Fruit fly (Drosophila melanogaster) whole organism, embryonic: ENCODE results near the gene MED27.

Source experiments
- Awh ChIP-seq: fragments of 200-800 bp; sonication (Bioruptor generic); IDR thresholded peaks from 2 replicates; pipeline ENCODE4, ENCODE4 v1.3.6; 2022; ENCODE audit warnings: missing biosample characterization, missing genetic modification characterization
- Bteb2 ChIP-seq: fragments of 200-800 bp; sonication (Bioruptor generic); optimal IDR thresholded peaks from 2 replicates; lab custom pipeline; 2016; ENCODE audit warnings: missing biosample characterization, missing genetic modification characterization
- CG10654 ChIP-seq: fragments of 200-800 bp; sonication (Bioruptor generic); optimal IDR thresholded peaks from 2 replicates; lab custom pipeline; 2016; ENCODE audit warnings: missing biosample characterization, missing genetic modification characterization
- CG11085 ChIP-seq: fragments of 200-800 bp; sonication (Bioruptor generic); IDR thresholded peaks from 2 replicates; pipeline ENCODE4 v1.3.6; 2022; ENCODE audit warnings: missing biosample characterization, missing genetic modification characterization
- CG14710 ChIP-seq: fragments of 200-800 bp; sonication (Bioruptor generic); optimal IDR thresholded peaks from 3 replicates; lab custom pipeline; 2019; ENCODE audit warnings: missing biosample characterization, mild to moderate bottlenecking, missing genetic modification characterization, moderate library complexity
- CG15011 ChIP-seq: fragments of 200-800 bp; sonication (Bioruptor generic); optimal IDR thresholded peaks from 3 replicates; lab custom pipeline; 2018; ENCODE audit warnings: missing biosample characterization, mild to moderate bottlenecking, missing genetic modification characterization
- CG15073 ChIP-seq: fragments of 200-800 bp; sonication (Bioruptor generic); optimal IDR thresholded peaks from 2 replicates; lab custom pipeline; 2016; ENCODE audit warnings: missing biosample characterization, missing genetic modification characterization
- CG17802 ChIP-seq: fragments of 200-800 bp; sonication (Bioruptor generic); optimal IDR thresholded peaks from 2 replicates; lab custom pipeline; 2018; ENCODE audit warnings: missing biosample characterization, mild to moderate bottlenecking, missing genetic modification characterization, moderate library complexity
- CG31365 ChIP-seq: fragments of 200-800 bp; sonication (Bioruptor generic); optimal IDR thresholded peaks from 2 replicates; lab custom pipeline; 2018; ENCODE audit warnings: missing biosample characterization, mild to moderate bottlenecking, missing genetic modification characterization
- CG4360 ChIP-seq: fragments of 200-800 bp; sonication (Bioruptor generic); IDR thresholded peaks from 2 replicates; pipeline ENCODE4 v1.3.6; 2022; ENCODE audit warnings: missing biosample characterization, missing genetic modification characterization
- CG6272 ChIP-seq: fragments of 200-800 bp; sonication (Bioruptor generic); IDR thresholded peaks from 2 replicates; pipeline ENCODE4 v1.3.6; 2022; ENCODE audit warnings: missing biosample characterization, missing genetic modification characterization
- CG9215 ChIP-seq: fragments of 200-800 bp; sonication (Bioruptor generic); IDR thresholded peaks from 2 replicates; pipeline ENCODE4 v1.3.6; 2022; ENCODE audit warnings: missing biosample characterization, missing genetic modification characterization
- Camta ChIP-seq: fragments of 200-800 bp; sonication (Bioruptor generic); optimal IDR thresholded peaks from 2 replicates; lab custom pipeline; 2016; ENCODE audit warnings: missing biosample characterization, missing genetic modification characterization
- Chrac-16 ChIP-seq: fragments of 200-800 bp; sonication (Bioruptor generic); optimal IDR thresholded peaks from 3 replicates; lab custom pipeline; 2016; ENCODE audit warnings: missing biosample characterization, missing genetic modification characterization
- D19A ChIP-seq: fragments of 200-800 bp; optimal IDR thresholded peaks from 3 replicates; lab custom pipeline; 2019; ENCODE audit warnings: missing biosample characterization, mild to moderate bottlenecking, missing genetic modification characterization, moderate library complexity
- Dad ChIP-seq: fragments of 200-800 bp; sonication (Bioruptor generic); optimal IDR thresholded peaks from 3 replicates; lab custom pipeline; 2016; ENCODE audit warnings: missing biosample characterization, missing genetic modification characterization
- Dfd ChIP-seq, 2 experiments: fragments of >200 bp; optimal IDR thresholded peaks; 2 replicates each; lab custom pipeline; 2017; ENCODE audit warnings: missing biosample characterization in 2 of 2, missing genetic modification characterization in 2 of 2
- ERR ChIP-seq: fragments of 200-800 bp; sonication (Bioruptor generic); optimal IDR thresholded peaks from 2 replicates; lab custom pipeline; 2016; ENCODE audit warnings: missing biosample characterization, missing genetic modification characterization
- Fer3 ChIP-seq: fragments of 200-800 bp; sonication (Bioruptor generic); optimal IDR thresholded peaks from 2 replicates; lab custom pipeline; 2018; ENCODE audit warnings: missing biosample characterization, mild to moderate bottlenecking, missing genetic modification characterization, moderate library complexity
- Gug ChIP-seq: fragments of 200-800 bp; sonication (Bioruptor generic); IDR thresholded peaks from 4 replicates; pipeline ENCODE4 v1.3.6; 2022; ENCODE audit warnings: missing biosample characterization, missing genetic modification characterization
- MBD-R2 ChIP-seq: fragments of 200-800 bp; sonication (Bioruptor generic); IDR thresholded peaks from 2 replicates; pipeline ENCODE4 v1.3.6; 2022; ENCODE audit warnings: missing biosample characterization, missing genetic modification characterization
- Max ChIP-seq: fragments of 200-800 bp; sonication (Bioruptor generic); optimal IDR thresholded peaks from 2 replicates; lab custom pipeline; 2016; ENCODE audit warnings: missing biosample characterization, mild to moderate bottlenecking, missing genetic modification characterization
- Myb ChIP-seq: fragments of 200-800 bp; sonication (Bioruptor generic); optimal IDR thresholded peaks from 2 replicates; lab custom pipeline; 2016; ENCODE audit warnings: missing biosample characterization, missing genetic modification characterization
- NK7.1 ChIP-seq: fragments of 200-800 bp; sonication (Bioruptor generic); optimal IDR thresholded peaks from 3 replicates; lab custom pipeline; 2016; ENCODE audit warnings: missing biosample characterization, missing genetic modification characterization
- Poxn ChIP-seq: fragments of 200-800 bp; sonication (Bioruptor generic); IDR thresholded peaks from 2 replicates; pipeline ENCODE4 v1.3.6; 2022; ENCODE audit warnings: missing biosample characterization, missing genetic modification characterization
- Rfx ChIP-seq: fragments of 200-800 bp; sonication (Bioruptor generic); IDR thresholded peaks from 2 replicates; pipeline ENCODE4 v1.3.6; 2022; ENCODE audit warnings: missing biosample characterization, missing genetic modification characterization
- Six4 ChIP-seq: fragments of 200-800 bp; sonication (Bioruptor generic); optimal IDR thresholded peaks from 2 replicates; lab custom pipeline; 2016; ENCODE audit warnings: missing biosample characterization, missing genetic modification characterization
- Sox102F ChIP-seq: fragments of 200-800 bp; sonication (Bioruptor generic); optimal IDR thresholded peaks from 2 replicates; lab custom pipeline; 2018; ENCODE audit warnings: missing biosample characterization, mild to moderate bottlenecking, missing genetic modification characterization, moderate library complexity
- Spps ChIP-seq: fragments of 200-800 bp; sonication (Bioruptor generic); optimal IDR thresholded peaks from 2 replicates; lab custom pipeline; 2018; ENCODE audit warnings: missing biosample characterization, mild to moderate bottlenecking, missing genetic modification characterization
- TFAM ChIP-seq: fragments of 200-800 bp; sonication (Bioruptor generic); optimal IDR thresholded peaks from 2 replicates; lab custom pipeline; 2017; ENCODE audit warnings: missing biosample characterization, missing genetic modification characterization, inconsistent platforms
- ac ChIP-seq: fragments of 200-800 bp; sonication (Bioruptor generic); optimal IDR thresholded peaks from 3 replicates; lab custom pipeline; 2017; ENCODE audit warnings: missing biosample characterization, mild to moderate bottlenecking, missing genetic modification characterization
- ato ChIP-seq: fragments of 200-800 bp; sonication (Bioruptor generic); IDR thresholded peaks from 2 replicates; pipeline ENCODE4 v1.3.6; 2022; ENCODE audit warnings: missing biosample characterization, missing genetic modification characterization; ENCODE audit not compliant: partially characterized antibody
- caup ChIP-seq: fragments of 200-800 bp; sonication (Bioruptor generic); optimal IDR thresholded peaks from 3 replicates; lab custom pipeline; 2017; ENCODE audit warnings: missing biosample characterization, mild to moderate bottlenecking, missing genetic modification characterization, moderate library complexity; ENCODE audit not compliant: severe bottlenecking
- esg ChIP-seq: fragments of 200-800 bp; sonication (Bioruptor generic); conservative IDR thresholded peaks from 2 replicates; pipeline ENCODE4 v1.3.6; 2022; ENCODE audit warnings: missing biosample characterization, missing genetic modification characterization
- ewg ChIP-seq: fragments of 200-800 bp; sonication (Bioruptor generic); optimal IDR thresholded peaks from 3 replicates; lab custom pipeline; 2017; ENCODE audit warnings: mild to moderate bottlenecking, missing biosample characterization, missing genetic modification reagents, missing genetic modification characterization
- exex ChIP-seq: fragments of 200-800 bp; sonication (Bioruptor generic); optimal IDR thresholded peaks from 4 replicates; lab custom pipeline; 2018; ENCODE audit warnings: missing biosample characterization, mild to moderate bottlenecking, missing genetic modification characterization, moderate library complexity
- gcm ChIP-seq: fragments of 200-800 bp; sonication (Bioruptor generic); optimal IDR thresholded peaks from 2 replicates; lab custom pipeline; 2019; ENCODE audit warnings: missing biosample characterization, mild to moderate bottlenecking, missing genetic modification characterization, moderate library complexity
- hkb ChIP-seq, 2 experiments: fragments of 200-800 bp in 1 of 2; fragments of >200 bp in 1 of 2; sonication (Bioruptor generic) in 1 of 2; IDR thresholded peaks in 1 of 2; optimal IDR thresholded peaks in 1 of 2; 2 replicates each; pipeline versions ENCODE4 v1.3.6 to Lab custom; 2017 to 2022; ENCODE audit warnings: missing biosample characterization in 1 of 2, missing genetic modification characterization in 1 of 2
- kni ChIP-seq: fragments of 200-800 bp; sonication (Bioruptor generic); optimal IDR thresholded peaks from 3 replicates; lab custom pipeline; 2017; ENCODE audit warnings: mild to moderate bottlenecking, missing biosample characterization, missing genetic modification reagents, missing genetic modification characterization
- mam ChIP-seq: fragments of 200-800 bp; sonication (Bioruptor generic); optimal IDR thresholded peaks from 3 replicates; lab custom pipeline; 2016; ENCODE audit warnings: missing biosample characterization, missing genetic modification characterization
- nmo ChIP-seq: fragments of 200-800 bp; sonication (Bioruptor generic); optimal IDR thresholded peaks from 2 replicates; lab custom pipeline; 2018; ENCODE audit warnings: missing biosample characterization, mild to moderate bottlenecking, missing genetic modification characterization, moderate library complexity
- pho ChIP-seq: fragments of 200-800 bp; sonication (Bioruptor generic); optimal IDR thresholded peaks from 2 replicates; lab custom pipeline; 2016; ENCODE audit warnings: missing biosample characterization, missing genetic modification characterization
- phol ChIP-seq: fragments of 200-800 bp; sonication (Bioruptor generic); optimal IDR thresholded peaks from 3 replicates; lab custom pipeline; 2018; ENCODE audit warnings: missing biosample characterization, mild to moderate bottlenecking, missing genetic modification characterization, moderate library complexity
- ro ChIP-seq: fragments of 200-800 bp; sonication (Bioruptor generic); IDR thresholded peaks from 2 replicates; pipeline ENCODE4 v1.3.6; 2022; ENCODE audit warnings: missing biosample characterization, missing genetic modification characterization
- slp2 ChIP-seq: fragments of 200-800 bp; sonication (Bioruptor generic); optimal IDR thresholded peaks from 2 replicates; lab custom pipeline; 2016; ENCODE audit warnings: missing biosample characterization, missing genetic modification characterization
- tll ChIP-seq, 2 experiments: fragments of 200-800 bp in 1 of 2; fragments of >200 bp in 1 of 2; sonication (Bioruptor generic) in 1 of 2; optimal IDR thresholded peaks; 2 replicates each; lab custom pipeline; 2017 to 2019; ENCODE audit warnings: missing biosample characterization in 2 of 2, missing genetic modification characterization in 2 of 2, mild to moderate bottlenecking in 1 of 2, moderate library complexity in 1 of 2
- twi ChIP-seq: fragments of 200-800 bp; optimal IDR thresholded peaks from 2 replicates; lab custom pipeline; 2019; ENCODE audit warnings: missing biosample characterization, mild to moderate bottlenecking, missing genetic modification characterization, moderate library complexity
- unc-4 ChIP-seq: fragments of 200-800 bp; sonication (Bioruptor generic); IDR thresholded peaks from 2 replicates; pipeline ENCODE4 v1.3.6; 2022; ENCODE audit warnings: missing biosample characterization, missing genetic modification characterization; ENCODE audit not compliant: partially characterized antibody
- zen2 ChIP-seq: fragments of 200-800 bp; sonication (Bioruptor generic); IDR thresholded peaks from 3 replicates; pipeline ENCODE4 v1.3.6; 2022; ENCODE audit warnings: missing biosample characterization, missing genetic modification characterization; ENCODE audit not compliant: partially characterized antibody

MED27 gene

dm6 chr3R:5654692-5655181 is at the start of gene MED27, which contains the start of gene elm (continued):
- TF ChIP-seq CG6272 (GFP tag; lab: Robert Waterston, UW) (peak; percentile 98), CG11085 (GFP tag; lab: Robert Waterston, UW) (peak; percentile 91), Camta (GFP tag; lab: Kevin White, UChicago) (peak; percentile 94), twi (tag; lab: Kevin White, UChicago) (peak; percentile 90), tll (GFP tag; optimal IDR thresholded peaks at IDR 0.05; lab: Kevin White, UChicago) (peak; percentile 41 to 83), Rfx (GFP tag; lab: Robert Waterston, UW) (peak; percentile 96), Max (GFP tag; lab: Kevin White, UChicago) (peak; percentile 96), phol (peak; percentile 95), D19A (tag; lab: Kevin White, UChicago) (peak; percentile 81), unc-4 (peak; percentile 95), hkb (optimal IDR thresholded peaks at IDR 0.05; lab: Kevin White, UChicago) (peak; percentile 87), hkb (GFP tag; IDR thresholded peaks at IDR 0.05; lab: Robert Waterston, UW) (peak; percentile 86), Spps (tag; lab: Kevin White, UChicago) (peak; percentile 81), ERR (GFP tag; lab: Kevin White, UChicago) (peak; percentile 76), Sox102F (GFP tag; lab: Kevin White, UChicago) (peak; percentile 92), Awh (GFP tag; lab: Robert Waterston, UW) (peak; percentile 81), NK7.1 (peak; percentile 71), CG15011 (GFP tag; lab: Kevin White, UChicago) (no peak), Dfd (GFP tag; optimal IDR thresholded peaks at IDR 0.05; lab: Kevin White, UChicago) (peak in 1 of 2 experiments; percentile 59), CG15073 (GFP tag; lab: Kevin White, UChicago) (peak; percentile 64), Dad (peak; percentile 91), gcm (GFP tag; lab: Kevin White, UChicago) (peak; percentile 73), nmo (GFP tag; lab: Kevin White, UChicago) (peak; percentile 97), ac (GFP tag; lab: Kevin White, UChicago) (no peak), Fer3 (tag; lab: Kevin White, UChicago) (peak; percentile 89), CG14710 (peak; percentile 96), Six4 (GFP tag; lab: Kevin White, UChicago) (peak; percentile 85), Myb (GFP tag; lab: Kevin White, UChicago) (peak; percentile 83), esg (peak; percentile 93), Bteb2 (peak; percentile 90), zen2 (GFP tag; lab: Robert Waterston, UW) (peak; percentile 68; the same call in 1 of the 3 replicates), pho (peak; percentile 94), ato (GFP tag; lab: Robert Waterston, UW) (peak; percentile 47; the same call in 1 of the 2 replicates), slp2 (GFP tag; lab: Kevin White, UChicago) (peak; percentile 81), CG4360 (GFP tag; lab: Robert Waterston, UW) (0 out of 2 replicates have a peak, but pooled peaks have one; percentile 42), ewg (GFP tag; lab: Kevin White, UChicago) (peak; percentile 80), TFAM (peak; percentile 62), MBD-R2 (GFP tag; lab: Robert Waterston, UW) (peak; percentile 95), exex (peak; percentile 64), kni (peak; percentile 85), ro (GFP tag; lab: Robert Waterston, UW) (peak; percentile 87), CG10654 (GFP tag; lab: Kevin White, UChicago) (peak; percentile 93), CG31365 (tag; lab: Kevin White, UChicago) (no peak), Chrac-16 (GFP tag; lab: Kevin White, UChicago) (peak; percentile 97), Poxn (peak; percentile 69; the same call in 1 of the 2 replicates), CG17802 (tag; lab: Kevin White, UChicago) (peak; percentile 73), Gug (GFP tag; lab: Robert Waterston, UW) (peak; percentile 96), mam (GFP tag; lab: Kevin White, UChicago) (peak; percentile 96), caup (GFP tag; lab: Kevin White, UChicago) (peak; percentile 87), CG9215 (peak; percentile 96)
